Fruit fly (Drosophila melanogaster): ENCODE measurements around the gene Stip1.

DNA sequence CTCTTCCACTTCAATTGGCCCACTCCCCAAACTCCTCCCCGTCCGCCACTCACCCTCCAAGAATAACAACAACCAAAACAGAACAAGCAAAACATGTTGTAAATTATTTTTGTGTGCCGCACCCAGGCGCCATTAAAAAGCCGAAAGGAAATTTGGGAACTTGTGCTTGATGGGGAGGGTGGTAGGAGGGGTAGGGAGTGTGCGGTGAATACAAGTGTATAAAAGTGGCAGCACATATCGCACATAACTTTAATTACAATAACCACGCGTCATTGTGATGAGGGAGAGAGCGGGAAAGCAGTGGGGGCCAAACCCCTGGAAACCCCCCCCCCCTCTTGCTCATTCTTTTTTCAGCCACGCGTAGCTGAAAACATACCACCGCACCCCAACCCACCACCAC lies 12.2 kb downstream of the Stip1 start:
- TF ChIP-seq CG11294 (GFP tag; IDR thresholded peaks at IDR 0.05) (no peak), CG32006 (GFP tag; optimal IDR thresholded peaks at IDR 0.05) (no peak), Ets21C (GFP tag; optimal IDR thresholded peaks at IDR 0.05) (no peak), Blimp-1 (GFP tag; optimal IDR thresholded peaks at IDR 0.05) (no peak), Lpt (GFP tag; optimal IDR thresholded peaks at IDR 0.05) (no peak)
